Worm (Caenorhabditis elegans): ENCODE data around the gene unc-46.

DNA sequence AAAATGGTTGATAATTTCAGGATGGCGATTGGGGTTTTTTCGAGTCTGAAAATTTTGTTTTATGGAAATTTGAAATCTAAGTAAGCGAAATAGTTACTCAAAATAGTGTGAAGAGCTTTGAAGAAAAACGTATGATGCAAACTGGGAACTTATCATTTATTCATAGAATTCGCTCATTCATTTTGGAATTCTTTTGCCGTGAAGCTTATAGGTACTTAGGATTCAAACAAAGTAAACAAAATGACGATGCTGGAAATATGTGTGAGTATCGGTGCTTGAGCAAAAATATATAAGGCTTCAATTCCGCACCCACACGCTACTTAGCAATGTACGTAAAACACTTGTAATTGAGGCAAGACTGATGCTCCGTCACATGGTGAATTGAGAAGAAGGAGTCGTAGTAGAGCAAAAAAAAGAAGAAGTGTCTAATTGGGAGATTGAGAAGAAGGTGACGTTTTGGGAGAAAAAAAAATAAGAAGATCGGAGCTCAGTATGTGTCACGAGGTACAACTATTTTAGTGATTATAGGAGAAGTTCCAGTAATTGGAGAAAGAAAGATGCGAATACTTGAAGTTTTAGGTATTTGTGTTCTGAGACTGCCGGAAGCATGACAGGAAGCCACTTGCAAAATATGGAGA, 9.2 kb downstream of the unc-46 start, which contains the start of gene glb-32:
- TF ChIP-seq egl-44 (GFP tag; IDR thresholded peaks at IDR 0.05), result no peak
- TF ChIP-seq repo-1 (tag; optimal IDR thresholded peaks at IDR 0.05), result no peak
- no peak for TF ChIP-seq ama-1 (optimal IDR thresholded peaks at IDR 0.05)
- no peak for TF ChIP-seq ama-1 (GFP tag; optimal IDR thresholded peaks at IDR 0.05)
- no peak for TF ChIP-seq snpc-4 (GFP tag; optimal IDR thresholded peaks at IDR 0.05)
- no peak for TF ChIP-seq snpc-4 (tag; optimal IDR thresholded peaks at IDR 0.05)
- no peak for TF ChIP-seq ztf-6 (GFP tag; IDR thresholded peaks at IDR 0.05)
- no peak for TF ChIP-seq unc-130 (GFP tag; optimal IDR thresholded peaks at IDR 0.05)
- TF ChIP-seq bed-2 (GFP tag; IDR thresholded peaks at IDR 0.05), result no peak
- no peak for TF ChIP-seq ceh-27 (GFP tag; optimal IDR thresholded peaks at IDR 0.05)
- no peak for TF ChIP-seq nfya-1 (tag; optimal IDR thresholded peaks at IDR 0.05; ENCODE audit: borderline replicate concordance, insufficient read depth)

Data from whole organism, young adult.